Worm (Caenorhabditis elegans) whole organism, young adult: Measurements from ENCODE around the gene C07B5.6.
A peak's percentile ranks its signal among the peaks of the same experiment; 100 is the strongest.

ENCODE experiments used
- C06A6.2 ChIP-seq: fragments of 200-800 bp; sonication (Bioruptor generic); conservative IDR thresholded peaks from 2 replicates; pipeline ENCODE4 v1.3.6; 2022; ENCODE audit warnings: missing genetic modification characterization, missing compliant biosample characterization
- D2030.7 ChIP-seq: fragments of 200-800 bp; sonication (Bioruptor generic); IDR thresholded peaks from 2 replicates; pipeline ENCODE4 v1.3.6; 2022; ENCODE audit warnings: missing genetic modification reagents, missing genetic modification characterization, missing compliant biosample characterization
- F10E7.11 ChIP-seq: sonication (generic microtip); optimal IDR thresholded peaks from 2 replicates; lab custom pipeline; 2017; ENCODE audit warnings: mild to moderate bottlenecking, missing genetic modification characterization, moderate library complexity, missing compliant biosample characterization
- F33H1.4 ChIP-seq: fragments of 200-800 bp; sonication (Bioruptor generic); IDR thresholded peaks from 2 replicates; pipeline ENCODE4 v1.3.6; 2022; ENCODE audit warnings: missing genetic modification reagents, missing genetic modification characterization, missing compliant biosample characterization
- F49E8.2 ChIP-seq: sonication (generic microtip); optimal IDR thresholded peaks from 3 replicates; lab custom pipeline; 2017; ENCODE audit warnings: missing genetic modification characterization, mild to moderate bottlenecking, missing compliant biosample characterization, antibody characterized with exemption, moderate library complexity; ENCODE audit not compliant: insufficient read depth
- K12H6.12 ChIP-seq: fragments of 200-800 bp; sonication (Bioruptor generic); optimal IDR thresholded peaks from 2 replicates; lab custom pipeline; 2018; ENCODE audit warnings: mild to moderate bottlenecking, missing genetic modification characterization, missing compliant biosample characterization
- T26A5.8 ChIP-seq: sonication (generic microtip); optimal IDR thresholded peaks from 2 replicates; lab custom pipeline; 2016; ENCODE audit warnings: missing genetic modification characterization, missing compliant biosample characterization
- Y56A3A.18 ChIP-seq: fragments of 200-800 bp; sonication (Bioruptor generic); IDR thresholded peaks from 2 replicates; pipeline ENCODE4 v1.3.6; 2022; ENCODE audit warnings: missing genetic modification reagents, missing genetic modification characterization, missing compliant biosample characterization
- akir-1 ChIP-seq: fragments of 200-800 bp; sonication (Bioruptor generic); optimal IDR thresholded peaks from 2 replicates; lab custom pipeline; 2018; ENCODE audit warnings: mild to moderate bottlenecking, missing genetic modification characterization, moderate library complexity, missing compliant biosample characterization
- ama-1 ChIP-seq, 3 experiments: fragments of 150-350 bp in 1 of 3; sonication (generic microtip) in 2 of 3; optimal IDR thresholded peaks; 2 replicates each; lab custom pipeline; 2014 to 2018; ENCODE audit warnings: missing biosample characterization in 2 of 3, missing genetic modification characterization in 2 of 3, missing genetic modification reagents in 2 of 3
- athp-1 ChIP-seq: sonication (generic microtip); optimal IDR thresholded peaks from 2 replicates; lab custom pipeline; 2017; ENCODE audit warnings: mild to moderate bottlenecking, missing genetic modification characterization, missing compliant biosample characterization
- attf-5 ChIP-seq: fragments of 200-800 bp; sonication (Bioruptor generic); optimal IDR thresholded peaks from 2 replicates; lab custom pipeline; 2018; ENCODE audit warnings: mild to moderate bottlenecking, missing genetic modification characterization, missing compliant biosample characterization
- bed-1 ChIP-seq: fragments of 200-800 bp; sonication (Bioruptor generic); IDR thresholded peaks from 2 replicates; pipeline ENCODE4 v1.3.6; 2022; ENCODE audit warnings: missing genetic modification reagents, missing genetic modification characterization, missing compliant biosample characterization
- ccch-3 ChIP-seq: fragments of 200-800 bp; sonication (Bioruptor generic); optimal IDR thresholded peaks from 2 replicates; lab custom pipeline; 2018; ENCODE audit warnings: mild to moderate bottlenecking, missing genetic modification characterization, missing compliant biosample characterization
- cebp-1 ChIP-seq, 2 experiments: fragments of 200-800 bp in 1 of 2; sonication (Bioruptor generic) in 1 of 2; sonication (generic microtip) in 1 of 2; IDR thresholded peaks in 1 of 2; optimal IDR thresholded peaks in 1 of 2; 2 replicates each; pipeline versions ENCODE4 v1.3.6 to Lab custom; 2017 to 2022; ENCODE audit warnings: missing compliant biosample characterization in 2 of 2, missing genetic modification characterization in 2 of 2, mild to moderate bottlenecking in 1 of 2, missing genetic modification reagents in 1 of 2, moderate library complexity in 1 of 2
- cebp-2 ChIP-seq: fragments of 200-800 bp; sonication (Bioruptor generic); IDR thresholded peaks from 2 replicates; pipeline ENCODE4 v1.3.6; 2022; ENCODE audit warnings: missing genetic modification characterization, missing compliant biosample characterization
- ceh-100 ChIP-seq: fragments of 200-800 bp; sonication (Bioruptor generic); IDR thresholded peaks from 2 replicates; pipeline ENCODE4 v1.3.6; 2022; ENCODE audit warnings: missing genetic modification reagents, missing genetic modification characterization, missing compliant biosample characterization
- ceh-40 ChIP-seq: fragments of 200-800 bp; sonication (Bioruptor generic); IDR thresholded peaks from 2 replicates; pipeline ENCODE4 v1.3.6; 2022; ENCODE audit warnings: missing genetic modification characterization, missing compliant biosample characterization
- ceh-79 ChIP-seq: sonication (generic microtip); optimal IDR thresholded peaks from 2 replicates; lab custom pipeline; 2017; ENCODE audit warnings: mild to moderate bottlenecking, missing genetic modification characterization, missing compliant biosample characterization
- chd-7 ChIP-seq: sonication (generic microtip); optimal IDR thresholded peaks from 2 replicates; lab custom pipeline; 2016; ENCODE audit warnings: mild to moderate bottlenecking, missing genetic modification characterization, moderate library complexity, missing compliant biosample characterization
- dox-1 ChIP-seq: fragments of 200-800 bp; sonication (Bioruptor generic); IDR thresholded peaks from 2 replicates; pipeline ENCODE4 v1.3.6; 2022; ENCODE audit warnings: missing genetic modification reagents, missing genetic modification characterization, missing compliant biosample characterization
- dpff-1 ChIP-seq: sonication (generic microtip); optimal IDR thresholded peaks from 2 replicates; lab custom pipeline; 2017; ENCODE audit warnings: mild to moderate bottlenecking, missing genetic modification characterization, missing compliant biosample characterization
- dpl-1 ChIP-seq: fragments of 150-350 bp; optimal IDR thresholded peaks from 2 replicates; lab custom pipeline; 2014; ENCODE audit warnings: missing biosample characterization, missing genetic modification reagents, missing genetic modification characterization
- efl-1 ChIP-seq: fragments of 150-350 bp; optimal IDR thresholded peaks from 2 replicates; lab custom pipeline; 2014; ENCODE audit warnings: missing biosample characterization, missing genetic modification reagents, missing genetic modification characterization
- ekl-4 ChIP-seq: fragments of 200-800 bp; sonication (Bioruptor generic); IDR thresholded peaks from 2 replicates; pipeline ENCODE4 v1.3.6; 2022; ENCODE audit warnings: missing genetic modification reagents, missing genetic modification characterization, missing compliant biosample characterization
- ets-4 ChIP-seq: fragments of 200-800 bp; sonication (Bioruptor generic); optimal IDR thresholded peaks from 2 replicates; lab custom pipeline; 2018; ENCODE audit warnings: mild to moderate bottlenecking, missing genetic modification characterization, missing compliant biosample characterization
- fkh-3 ChIP-seq: sonication (generic microtip); optimal IDR thresholded peaks from 2 replicates; lab custom pipeline; 2016; ENCODE audit warnings: mild to moderate bottlenecking, missing genetic modification characterization, missing compliant biosample characterization
- him-1 ChIP-seq: sonication (generic microtip); optimal IDR thresholded peaks from 2 replicates; lab custom pipeline; 2016; ENCODE audit warnings: missing genotype, missing genetic modification reagents, missing genetic modification characterization, missing compliant biosample characterization
- hlh-12 ChIP-seq: sonication (generic microtip); optimal IDR thresholded peaks from 2 replicates; lab custom pipeline; 2016; ENCODE audit warnings: missing genetic modification characterization, missing compliant biosample characterization
- hlh-26 ChIP-seq: fragments of 200-800 bp; sonication (Bioruptor generic); conservative IDR thresholded peaks from 2 replicates; pipeline ENCODE4 v1.3.6; 2022; ENCODE audit warnings: missing genetic modification reagents, missing genetic modification characterization, missing compliant biosample characterization
- hrde-1 ChIP-seq: sonication (generic microtip); optimal IDR thresholded peaks from 2 replicates; lab custom pipeline; 2016; ENCODE audit warnings: missing genetic modification characterization, mild to moderate bottlenecking, missing compliant biosample characterization, moderate library complexity, missing genotype, missing genetic modification reagents, borderline replicate concordance
- lin-26 ChIP-seq: fragments of 200-800 bp; sonication (Bioruptor generic); IDR thresholded peaks from 2 replicates; pipeline ENCODE4 v1.3.6; 2022; ENCODE audit warnings: missing genetic modification reagents, missing genetic modification characterization, missing compliant biosample characterization
- lin-40 ChIP-seq: sonication (generic microtip); optimal IDR thresholded peaks from 2 replicates; lab custom pipeline; 2016; ENCODE audit warnings: missing genetic modification characterization, mild to moderate bottlenecking, missing compliant biosample characterization, missing genotype, missing genetic modification reagents
- lin-54 ChIP-seq: fragments of 200-800 bp; sonication (Bioruptor generic); optimal IDR thresholded peaks from 2 replicates; lab custom pipeline; 2018; ENCODE audit warnings: mild to moderate bottlenecking, missing genetic modification characterization, missing compliant biosample characterization
- lsy-27 ChIP-seq: sonication (generic microtip); optimal IDR thresholded peaks from 2 replicates; lab custom pipeline; 2017; ENCODE audit warnings: missing genetic modification characterization, mild to moderate bottlenecking, missing compliant biosample characterization, antibody characterized with exemption, missing genotype, borderline replicate concordance; ENCODE audit not compliant: insufficient read depth
- mes-4 ChIP-seq: sonication (generic microtip); optimal IDR thresholded peaks from 2 replicates; lab custom pipeline; 2016; ENCODE audit warnings: missing genotype, missing genetic modification characterization, missing compliant biosample characterization
- nfyb-1 ChIP-seq: fragments of 200-800 bp; sonication (Bioruptor generic); IDR thresholded peaks from 2 replicates; pipeline ENCODE4 v1.3.6; 2022; ENCODE audit warnings: missing genetic modification reagents, missing genetic modification characterization, missing compliant biosample characterization
- nhr-179 ChIP-seq: sonication (generic microtip); optimal IDR thresholded peaks from 2 replicates; lab custom pipeline; 2016; ENCODE audit warnings: mild to moderate bottlenecking, missing genetic modification characterization, missing compliant biosample characterization
- nhr-80 ChIP-seq: sonication (generic microtip); optimal IDR thresholded peaks from 2 replicates; lab custom pipeline; 2016; ENCODE audit warnings: missing genetic modification characterization, missing compliant biosample characterization
- nhr-90 ChIP-seq: sonication (generic microtip); optimal IDR thresholded peaks from 2 replicates; lab custom pipeline; 2016; ENCODE audit warnings: missing genotype, mild to moderate bottlenecking, missing genetic modification characterization, missing compliant biosample characterization
- pha-4 ChIP-seq: fragments of 150-350 bp; sonication (generic microtip); optimal IDR thresholded peaks from 2 replicates; lab custom pipeline; 2014; ENCODE audit warnings: missing biosample characterization, missing genetic modification reagents, missing genetic modification characterization
- rcor-1 ChIP-seq: fragments of 200-800 bp; sonication (Bioruptor generic); IDR thresholded peaks from 2 replicates; pipeline ENCODE4 v1.3.6; 2022; ENCODE audit warnings: missing genetic modification reagents, missing genetic modification characterization, missing compliant biosample characterization
- snpc-1.3 ChIP-seq: sonication (generic microtip); optimal IDR thresholded peaks from 2 replicates; lab custom pipeline; 2017; ENCODE audit warnings: missing genetic modification characterization, mild to moderate bottlenecking, missing compliant biosample characterization, antibody characterized with exemption, moderate library complexity, missing genotype, missing genetic modification reagents; ENCODE audit not compliant: insufficient read depth
- somi-1 ChIP-seq: fragments of 200-800 bp; sonication (Bioruptor generic); optimal IDR thresholded peaks from 2 replicates; lab custom pipeline; 2018; ENCODE audit warnings: mild to moderate bottlenecking, missing genetic modification characterization, missing compliant biosample characterization
- tbp1 ChIP-seq: fragments of 200-800 bp; sonication (Bioruptor generic); optimal IDR thresholded peaks from 2 replicates; lab custom pipeline; 2018; ENCODE audit warnings: mild to moderate bottlenecking, missing genetic modification characterization, missing compliant biosample characterization
- unc-62 ChIP-seq: fragments of 150-350 bp; optimal IDR thresholded peaks from 2 replicates; lab custom pipeline; 2014; ENCODE audit warnings: missing biosample characterization, missing genetic modification reagents, missing genetic modification characterization
- xnd-1 ChIP-seq: sonication (generic microtip); optimal IDR thresholded peaks from 2 replicates; lab custom pipeline; 2016; ENCODE audit warnings: missing genotype, missing genetic modification reagents, missing genetic modification characterization, missing compliant biosample characterization
- ztf-25 ChIP-seq: fragments of 200-800 bp; sonication (Bioruptor generic); IDR thresholded peaks from 2 replicates; pipeline ENCODE4 v1.3.6; 2022; ENCODE audit warnings: missing genetic modification reagents, missing genetic modification characterization, missing compliant biosample characterization
- ztf-3 ChIP-seq: fragments of 200-800 bp; sonication (Bioruptor generic); optimal IDR thresholded peaks from 2 replicates; lab custom pipeline; 2018; ENCODE audit warnings: mild to moderate bottlenecking, missing genetic modification characterization, missing compliant biosample characterization

The C07B5.6 gene

DNA sequence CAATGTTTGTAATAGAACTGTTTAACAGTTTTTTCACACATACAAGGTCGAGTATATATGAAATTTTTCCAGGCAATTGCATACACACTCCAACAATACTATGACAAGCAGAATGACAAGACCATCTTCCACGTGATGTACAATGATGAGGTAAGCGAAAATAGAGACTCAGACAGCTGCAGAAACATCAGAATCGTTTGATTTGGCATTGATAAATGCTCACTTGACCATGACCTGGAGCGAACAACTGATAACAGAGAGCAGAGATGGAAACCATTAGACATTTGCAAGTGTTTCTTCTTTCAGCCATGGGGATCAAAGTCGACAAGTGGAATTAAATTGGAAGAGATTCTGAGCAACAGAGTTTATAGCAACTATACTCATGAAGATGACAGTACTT is 21.6 kb downstream of the C07B5.6 start (continued):
- no peak for TF ChIP-seq ceh-40 (GFP tag; lab: Robert Waterston, UW)
- no peak for TF ChIP-seq ceh-79
- TF ChIP-seq ekl-4 (GFP tag; lab: Robert Waterston, UW) = no peak
- no peak for TF ChIP-seq attf-5 (GFP tag; lab: Kevin White, UChicago)
- TF ChIP-seq ccch-3 = no peak
- TF ChIP-seq T26A5.8 = no peak
- no peak for TF ChIP-seq fkh-3
- no peak for TF ChIP-seq cebp-1 (GFP tag; IDR thresholded peaks at IDR 0.05; lab: Robert Waterston, UW)
- TF ChIP-seq cebp-1 (tag; optimal IDR thresholded peaks at IDR 0.05; lab: Kevin White, UChicago) = peak; percentile 43
- no peak for TF ChIP-seq nhr-179
- TF ChIP-seq F49E8.2 (tag; lab: Kevin White, UChicago) = no peak
- TF ChIP-seq lin-54 (GFP tag; lab: Kevin White, UChicago) = no peak
- TF ChIP-seq ceh-100 (GFP tag; lab: Robert Waterston, UW) = no peak
- TF ChIP-seq pha-4 (tag; lab: Kevin White, UChicago) = peak; percentile 52
- no peak for TF ChIP-seq lin-40 (tag; lab: Kevin White, UChicago)
- TF ChIP-seq ama-1 (optimal IDR thresholded peaks at IDR 0.05; lab: Kevin White, UChicago) = no peak
- no peak for TF ChIP-seq ama-1 (GFP tag; optimal IDR thresholded peaks at IDR 0.05; lab: Kevin White, UChicago)
- TF ChIP-seq lsy-27 (tag; lab: Kevin White, UChicago) = no peak
- TF ChIP-seq ztf-3 = no peak
- TF ChIP-seq somi-1 (GFP tag; lab: Kevin White, UChicago) = no peak
- TF ChIP-seq akir-1 (GFP tag; lab: Kevin White, UChicago) = no peak
- TF ChIP-seq ets-4 (GFP tag; lab: Kevin White, UChicago) = peak; percentile 52
- no peak for TF ChIP-seq dpl-1
- TF ChIP-seq nfyb-1 (GFP tag; lab: Robert Waterston, UW) = no peak
- TF ChIP-seq unc-62 (GFP tag; lab: Kevin White, UChicago) = peak; percentile 23
- no peak for TF ChIP-seq hlh-26
- no peak for TF ChIP-seq cebp-2 (GFP tag; lab: Robert Waterston, UW)
- TF ChIP-seq rcor-1 = no peak
- TF ChIP-seq xnd-1 (tag; lab: Kevin White, UChicago) = no peak
- peak; percentile 39 for TF ChIP-seq tbp1 (GFP tag; lab: Kevin White, UChicago)
- no peak for TF ChIP-seq bed-1 (GFP tag; lab: Robert Waterston, UW)
- no peak for TF ChIP-seq ztf-25 (GFP tag; lab: Robert Waterston, UW)
- TF ChIP-seq F10E7.11 (tag; lab: Kevin White, UChicago) = no peak
- TF ChIP-seq F33H1.4 = no peak
- TF ChIP-seq nhr-80 (tag; lab: Kevin White, UChicago) = peak; percentile 93
- no peak for TF ChIP-seq Y56A3A.18
- TF ChIP-seq efl-1 (GFP tag; lab: Kevin White, UChicago) = no peak
- TF ChIP-seq him-1 (tag; lab: Kevin White, UChicago) = no peak
- peak; percentile 66 for TF ChIP-seq dox-1
- TF ChIP-seq K12H6.12 (tag; lab: Kevin White, UChicago) = no peak
- no peak for TF ChIP-seq C06A6.2 (GFP tag; lab: Robert Waterston, UW)

DNA sequence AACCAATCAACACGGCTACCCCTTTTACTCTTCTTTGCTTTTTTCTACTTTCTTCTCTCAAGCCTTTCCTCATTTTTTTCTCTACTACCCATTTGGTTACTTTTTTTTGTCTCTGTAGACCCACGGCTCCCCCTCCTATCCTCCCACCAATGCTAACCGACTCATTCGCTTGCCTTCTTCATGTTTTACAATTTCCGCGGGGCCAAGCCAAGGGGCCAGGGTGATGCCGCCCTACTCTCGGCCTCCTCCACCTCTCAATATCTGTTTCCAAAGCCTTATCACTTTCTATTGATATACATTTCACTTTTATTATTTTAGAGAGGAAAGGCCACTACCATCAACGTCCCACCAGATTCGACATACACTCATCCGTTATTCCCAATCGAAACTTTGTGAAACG is 24.5 kb downstream of the C07B5.6 start, which contains the start of gene F49E2.5:
Gene F49E2.5, plus strand, starts transcription at position 301 of the 400 bp plus-strand sequence.
- TF ChIP-seq hrde-1 = no peak
- no peak for TF ChIP-seq nhr-90
- no peak for TF ChIP-seq efl-1 (GFP tag; lab: Kevin White, UChicago)
- no peak for TF ChIP-seq ets-4 (GFP tag; lab: Kevin White, UChicago)
- TF ChIP-seq athp-1 (tag; lab: Kevin White, UChicago) = no peak
- TF ChIP-seq mes-4 (tag; lab: Kevin White, UChicago) = no peak
- TF ChIP-seq lsy-27 (tag; lab: Kevin White, UChicago) = no peak
- no peak for TF ChIP-seq hlh-12
- TF ChIP-seq lin-26 (GFP tag; lab: Robert Waterston, UW) = no peak
- TF ChIP-seq D2030.7 (GFP tag; lab: Robert Waterston, UW) = no peak
- TF ChIP-seq unc-62 (GFP tag; lab: Kevin White, UChicago) = no peak
- no peak for TF ChIP-seq ceh-40 (GFP tag; lab: Robert Waterston, UW)
- TF ChIP-seq chd-7 = no peak
- no peak for TF ChIP-seq nhr-179
- TF ChIP-seq snpc-1.3 (tag; lab: Kevin White, UChicago) = no peak
- TF ChIP-seq dpff-1 = no peak
